Worm (Caenorhabditis elegans): ENCODE data around the gene srd-10.

DNA sequence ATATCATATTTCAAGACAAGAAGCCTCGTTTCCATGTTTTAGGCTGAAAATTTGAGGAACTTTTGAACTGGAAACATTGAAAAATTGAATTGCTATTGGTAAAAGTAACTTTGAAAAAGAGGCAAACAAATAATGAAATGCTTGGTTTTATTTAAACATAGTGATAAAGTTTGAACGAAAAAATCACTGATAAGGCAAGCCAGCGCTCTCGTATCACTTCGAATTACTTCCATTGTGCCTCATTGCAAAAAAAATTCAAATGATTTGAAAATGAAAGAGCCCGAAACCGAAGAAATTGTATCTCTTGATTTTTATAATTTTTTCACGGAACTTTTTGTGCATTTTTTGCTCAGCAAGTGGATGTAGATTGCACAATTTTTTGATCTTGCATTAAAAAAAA, 26.6 kb upstream of the srd-10 start, which contains the start of gene F52G2.3:
- no peak for TF ChIP-seq ama-1 (optimal IDR thresholded peaks at IDR 0.05)
- no peak for TF ChIP-seq tbx-37 (GFP tag; conservative IDR thresholded peaks at IDR 0.05)
- no peak for TF ChIP-seq ceh-13 (GFP tag; optimal IDR thresholded peaks at IDR 0.05)
- no peak for TF ChIP-seq ets-7 (tag; optimal IDR thresholded peaks at IDR 0.05)
- TF ChIP-seq tbx-11 (GFP tag; IDR thresholded peaks at IDR 0.05), result no peak
- TF ChIP-seq tra-4 (tag; optimal IDR thresholded peaks at IDR 0.05), result no peak
- TF ChIP-seq aly-1 (tag; optimal IDR thresholded peaks at IDR 0.05), result no peak
- no peak for TF ChIP-seq sea-1 (GFP tag; conservative IDR thresholded peaks at IDR 0.05)
- no peak for TF ChIP-seq hmg-4 (GFP tag; optimal IDR thresholded peaks at IDR 0.05)
- TF ChIP-seq flt-1 (GFP tag; IDR thresholded peaks at IDR 0.05), result no peak
- no peak for TF ChIP-seq B0310.2 (tag; optimal IDR thresholded peaks at IDR 0.05)

Data from whole organism, early embryonic.